Worm (Caenorhabditis elegans): Measurements from ENCODE around the gene F46F2.5.

DNA sequence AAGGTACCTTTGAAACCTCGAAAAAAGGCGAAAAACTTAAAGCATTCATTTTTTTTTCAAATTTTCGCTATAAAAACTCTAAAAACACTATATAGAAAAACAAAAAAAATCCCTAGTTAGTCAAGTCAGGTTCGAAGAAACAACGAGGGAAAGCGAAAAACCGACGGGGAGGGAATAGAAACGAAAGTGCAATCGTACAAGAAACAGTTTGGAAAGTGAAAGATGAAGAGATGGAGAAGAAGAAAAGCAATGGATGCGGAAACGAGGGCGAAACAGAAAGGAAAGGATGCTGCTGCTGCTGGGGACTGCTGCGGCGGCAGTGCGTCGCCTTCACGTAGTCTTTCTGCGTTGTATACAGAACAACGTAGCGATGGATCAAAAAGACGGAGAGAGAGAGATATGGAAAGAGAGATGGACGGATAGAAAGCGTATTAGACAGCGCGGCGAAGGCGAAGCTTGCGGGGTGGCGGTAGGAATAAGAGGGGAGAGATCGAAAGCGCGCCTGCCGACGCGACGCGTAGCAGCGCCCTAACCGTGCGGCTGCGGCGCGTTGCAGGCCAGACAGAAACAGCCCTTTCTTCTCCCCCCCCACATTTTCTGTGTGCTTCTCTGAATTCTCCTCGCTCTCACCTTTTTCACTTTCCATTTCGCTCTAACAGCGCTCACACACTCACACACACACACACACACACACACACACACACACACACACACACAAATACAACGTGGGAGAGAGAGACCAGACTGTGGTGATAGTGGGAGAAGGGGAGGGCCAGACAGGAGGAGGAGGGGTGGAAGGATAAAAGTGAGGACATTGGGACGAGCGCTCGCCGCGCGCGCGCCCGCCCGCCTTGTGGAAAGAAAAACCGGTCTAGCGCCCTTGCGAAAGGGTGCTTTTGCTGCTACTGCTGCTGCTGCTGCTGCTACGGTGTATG is 12.6 kb downstream of the F46F2.5 start:
- TF ChIP-seq hmg-4 (GFP tag; optimal IDR thresholded peaks at IDR 0.05) (peak; percentile 80), ceh-36 (tag; optimal IDR thresholded peaks at IDR 0.05) (no peak), tbx-37 (GFP tag; conservative IDR thresholded peaks at IDR 0.05) (no peak), flt-1 (GFP tag; IDR thresholded peaks at IDR 0.05) (no peak), ama-1 (optimal IDR thresholded peaks at IDR 0.05) (no peak), hmbx-1 (tag; optimal IDR thresholded peaks at IDR 0.05) (no peak), pes-1 (GFP tag; IDR thresholded peaks at IDR 0.05) (no peak)

All from whole organism, early embryonic.